Fruit fly (Drosophila melanogaster) S2 (cell line): ENCODE results near the gene CG4325.

ENCODE experiments used
- CG8478 ChIP-seq: fragments of >200 bp; optimal IDR thresholded peaks from 2 replicates; lab custom pipeline; 2018
- CTCF ChIP-seq, 2 experiments: fragments of >200 bp; optimal IDR thresholded peaks; 2 replicates each; lab custom pipeline; 2018

Gene CG4325

dm6 chrX:2001057-2001456 is 42.6 kb downstream of the CG4325 start:
- TF ChIP-seq CTCF (optimal IDR thresholded peaks at IDR 0.05; lab: Kevin White, UChicago) = no peak
- TF ChIP-seq CG8478 (lab: Kevin White, UChicago) = no peak

- TF ChIP-seq CTCF (optimal IDR thresholded peaks at IDR 0.05; lab: Kevin White, UChicago) (no peak), CG8478 (lab: Kevin White, UChicago) (no peak)
These were observed 48.0 kb downstream of the CG4325 start for dm6 chrX:1995653-1996052.

- TF ChIP-seq CTCF (optimal IDR thresholded peaks at IDR 0.05; lab: Kevin White, UChicago) = no peak
- TF ChIP-seq CG8478 (lab: Kevin White, UChicago) = no peak
These were observed 49.4 kb downstream of the CG4325 start for dm6 chrX:1994184-1994583.
